Worm (Caenorhabditis elegans): ENCODE data around the gene nhr-96.

DNA sequence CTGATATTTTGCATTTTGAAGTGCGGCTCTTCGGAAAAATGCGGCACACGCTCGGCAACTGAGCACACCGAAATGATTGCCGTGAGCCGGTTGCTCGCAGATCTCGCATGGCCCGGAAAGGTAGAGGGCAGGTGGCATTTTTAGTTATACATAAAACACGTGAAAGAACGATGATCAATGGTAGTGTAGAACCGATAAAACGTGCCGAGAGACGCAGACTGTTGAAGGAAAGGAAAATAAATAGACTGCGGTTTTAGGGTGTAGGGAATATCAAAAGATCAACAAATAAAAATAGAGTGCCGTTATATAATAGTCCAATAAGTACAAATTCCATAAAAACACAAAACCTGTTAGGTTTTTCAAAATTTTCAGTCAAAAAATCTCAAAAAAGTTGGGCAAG lies 21.3 kb upstream of the nhr-96 start, which contains the start of gene nhr-133:
- TF ChIP-seq ceh-36 (tag; optimal IDR thresholded peaks at IDR 0.05) = no peak
- TF ChIP-seq ama-1 (optimal IDR thresholded peaks at IDR 0.05) = no peak
- no peak for TF ChIP-seq hmg-4 (GFP tag; optimal IDR thresholded peaks at IDR 0.05)
- no peak for TF ChIP-seq ceh-13 (GFP tag; optimal IDR thresholded peaks at IDR 0.05)
- no peak for TF ChIP-seq pes-1 (GFP tag; IDR thresholded peaks at IDR 0.05)
- no peak for TF ChIP-seq aly-1 (tag; optimal IDR thresholded peaks at IDR 0.05)
- TF ChIP-seq tra-4 (tag; optimal IDR thresholded peaks at IDR 0.05) = no peak
- TF ChIP-seq flt-1 (GFP tag; IDR thresholded peaks at IDR 0.05) = no peak
- no peak for TF ChIP-seq hnd-1 (tag; optimal IDR thresholded peaks at IDR 0.05)
- no peak for TF ChIP-seq B0310.2 (tag; optimal IDR thresholded peaks at IDR 0.05)
- no peak for TF ChIP-seq sea-1 (GFP tag; conservative IDR thresholded peaks at IDR 0.05)
- TF ChIP-seq ets-7 (tag; optimal IDR thresholded peaks at IDR 0.05) = no peak
- no peak for TF ChIP-seq tbx-11 (GFP tag; IDR thresholded peaks at IDR 0.05)
- no peak for TF ChIP-seq F13C5.2 (tag; optimal IDR thresholded peaks at IDR 0.05)
